Fruit fly (Drosophila melanogaster) whole organism, wandering third instar larva: Measurements from ENCODE around the gene CG2182.

ENCODE experiments used
- Abd-B ChIP-seq: fragments of >200 bp; optimal IDR thresholded peaks from 2 replicates; lab custom pipeline; 2017; ENCODE audit warnings: missing biosample characterization, missing genetic modification characterization
- CG32264 ChIP-seq: fragments of 200-800 bp; sonication (Bioruptor generic); optimal IDR thresholded peaks from 2 replicates; lab custom pipeline; 2016; ENCODE audit warnings: missing biosample characterization, missing genetic modification characterization
- CG9705 ChIP-seq: fragments of 200-800 bp; sonication (Bioruptor generic); optimal IDR thresholded peaks from 2 replicates; lab custom pipeline; 2018; ENCODE audit warnings: missing biosample characterization, mild to moderate bottlenecking, missing genetic modification characterization
- CrebA ChIP-seq: fragments of 200-800 bp; sonication (Bioruptor generic); optimal IDR thresholded peaks from 2 replicates; lab custom pipeline; 2016; ENCODE audit warnings: missing biosample characterization, mild to moderate bottlenecking, missing genetic modification characterization, borderline replicate concordance
- Dfd ChIP-seq: fragments of >200 bp; optimal IDR thresholded peaks from 2 replicates; lab custom pipeline; 2017; ENCODE audit warnings: missing biosample characterization, missing genetic modification characterization
- Dif ChIP-seq: fragments of 200-275, 200-300 bp; sonication (Bioruptor generic); optimal IDR thresholded peaks from 2 replicates; lab custom pipeline; 2018; ENCODE audit warnings: missing biosample characterization, missing genetic modification characterization; ENCODE audit not compliant: partially characterized antibody
- GATAd ChIP-seq: sonication (Bioruptor generic); optimal IDR thresholded peaks from 2 replicates; lab custom pipeline; 2016; ENCODE audit warnings: missing biosample characterization, missing genetic modification characterization
- Hr78 ChIP-seq: fragments of >200 bp; optimal IDR thresholded peaks from 2 replicates; lab custom pipeline; 2017; ENCODE audit warnings: missing biosample characterization, missing genetic modification characterization
- Hr83 ChIP-seq: fragments of 200-300 bp; sonication (Bioruptor generic); optimal IDR thresholded peaks from 2 replicates; lab custom pipeline; 2016; ENCODE audit warnings: missing biosample characterization, mild to moderate bottlenecking, missing genetic modification characterization, moderate library complexity; ENCODE audit not compliant: poor library complexity, severe bottlenecking
- Jra ChIP-seq: sonication (Bioruptor generic); optimal IDR thresholded peaks from 2 replicates; lab custom pipeline; 2016; ENCODE audit warnings: missing biosample characterization, missing genetic modification characterization
- Myc ChIP-seq: fragments of >200 bp; optimal IDR thresholded peaks from 2 replicates; lab custom pipeline; 2017
- OdsH ChIP-seq: fragments of 200-800 bp; sonication (Bioruptor generic); optimal IDR thresholded peaks from 2 replicates; lab custom pipeline; 2016; ENCODE audit warnings: missing biosample characterization, mild to moderate bottlenecking, missing genetic modification characterization
- Rel ChIP-seq, 2 experiments: fragments of 200-800 bp; sonication (Bioruptor generic) in 1 of 2; optimal IDR thresholded peaks; 2 replicates in 1 of 2; 3 replicates in 1 of 2; lab custom pipeline; 2016 to 2019; ENCODE audit warnings: mild to moderate bottlenecking in 2 of 2, missing biosample characterization in 2 of 2, missing genetic modification characterization in 2 of 2, moderate library complexity in 1 of 2
- Sp1 ChIP-seq: fragments of 200-800 bp; sonication (Bioruptor generic); optimal IDR thresholded peaks from 3 replicates; lab custom pipeline; 2019; ENCODE audit warnings: missing biosample characterization, mild to moderate bottlenecking, missing genetic modification characterization, moderate library complexity
- Vsx2 ChIP-seq: fragments of 200-300, 225-300 bp; sonication (Bioruptor generic); optimal IDR thresholded peaks from 2 replicates; lab custom pipeline; 2018; ENCODE audit warnings: missing biosample characterization, missing genetic modification characterization; ENCODE audit not compliant: partially characterized antibody
- br ChIP-seq: fragments of 200-800 bp; sonication (Bioruptor generic); optimal IDR thresholded peaks from 2 replicates; lab custom pipeline; 2016; ENCODE audit warnings: missing biosample characterization, missing genetic modification characterization
- brk ChIP-seq: fragments of 200-800 bp; sonication (Bioruptor generic); optimal IDR thresholded peaks from 2 replicates; lab custom pipeline; 2016; ENCODE audit warnings: missing biosample characterization, mild to moderate bottlenecking, missing genetic modification characterization
- dl ChIP-seq, 2 experiments: fragments of 175-275, 200-275 bp in 1 of 2; fragments of 200-275 bp in 1 of 2; sonication (Bioruptor generic); optimal IDR thresholded peaks; lab custom pipeline; 2018; ENCODE audit warnings: mild to moderate bottlenecking in 2 of 2, missing biosample characterization in 2 of 2, missing genetic modification characterization in 2 of 2, moderate library complexity in 2 of 2; ENCODE audit not compliant: partially characterized antibody in 2 of 2, insufficient read depth in 1 of 2
- dmrt93B ChIP-seq: fragments of 200-800 bp; sonication (Bioruptor generic); optimal IDR thresholded peaks from 2 replicates; lab custom pipeline; 2018; ENCODE audit warnings: missing biosample characterization, mild to moderate bottlenecking, missing genetic modification characterization
- dsf ChIP-seq: sonication (Bioruptor generic); optimal IDR thresholded peaks from 2 replicates; lab custom pipeline; 2016; ENCODE audit warnings: missing biosample characterization, missing genetic modification characterization, borderline replicate concordance
- foxo ChIP-seq, 2 experiments: fragments of 200-800 bp; sonication (Bioruptor generic); optimal IDR thresholded peaks; 2 replicates in 1 of 2; 3 replicates in 1 of 2; lab custom pipeline; 2016 to 2017; ENCODE audit warnings: missing biosample characterization in 2 of 2, missing genetic modification characterization in 2 of 2
- fru ChIP-seq: fragments of 200-800 bp; sonication (Bioruptor generic); optimal IDR thresholded peaks from 3 replicates; lab custom pipeline; 2016; ENCODE audit warnings: missing biosample characterization, mild to moderate bottlenecking, missing genetic modification characterization
- h ChIP-seq: fragments of 200-800 bp; sonication (Bioruptor generic); optimal IDR thresholded peaks from 3 replicates; lab custom pipeline; 2016; ENCODE audit warnings: missing biosample characterization, mild to moderate bottlenecking, missing genetic modification characterization
- jim ChIP-seq: fragments of 175-275, 200-325 bp; sonication (Bioruptor generic); optimal IDR thresholded peaks from 2 replicates; lab custom pipeline; 2016; ENCODE audit warnings: missing biosample characterization, mild to moderate bottlenecking, missing genetic modification characterization
- lola ChIP-seq: fragments of >200 bp; optimal IDR thresholded peaks from 2 replicates; lab custom pipeline; 2017; ENCODE audit warnings: missing biosample characterization, missing genetic modification characterization
- pan ChIP-seq: fragments of >200 bp; optimal IDR thresholded peaks from 2 replicates; lab custom pipeline; 2017
- psq ChIP-seq: fragments of 200-800 bp; sonication (Bioruptor generic); optimal IDR thresholded peaks from 3 replicates; lab custom pipeline; 2017; ENCODE audit warnings: missing biosample characterization, mild to moderate bottlenecking, missing genetic modification characterization, moderate library complexity
- sage ChIP-seq: fragments of 200-800 bp; sonication (Bioruptor generic); optimal IDR thresholded peaks from 2 replicates; lab custom pipeline; 2016; ENCODE audit warnings: missing biosample characterization, mild to moderate bottlenecking, missing genetic modification characterization
- sv ChIP-seq: fragments of 200-800 bp; sonication (Bioruptor generic); optimal IDR thresholded peaks from 3 replicates; lab custom pipeline; 2016; ENCODE audit warnings: missing biosample characterization, missing genetic modification characterization
- tai ChIP-seq: sonication (Bioruptor generic); optimal IDR thresholded peaks from 2 replicates; lab custom pipeline; 2016; ENCODE audit warnings: missing biosample characterization, missing genetic modification characterization
- usp ChIP-seq: fragments of >200 bp; optimal IDR thresholded peaks from 2 replicates; lab custom pipeline; 2017; ENCODE audit warnings: missing biosample characterization, missing genetic modification characterization

Gene CG2182

dm6 chr3R:5682921-5683748 is 23.4 kb upstream of the CG2182 start:
- TF ChIP-seq sv (GFP tag; lab: Kevin White, UChicago) (peak; percentile 22), Abd-B (GFP tag; lab: Kevin White, UChicago) (no peak), jim (GFP tag; lab: Kevin White, UChicago) (no peak), brk (GFP tag; lab: Kevin White, UChicago) (no peak)

- TF ChIP-seq sv (GFP tag; lab: Kevin White, UChicago): no peak
- no peak for TF ChIP-seq dsf (GFP tag; lab: Kevin White, UChicago)
These were observed 22.5 kb upstream of the CG2182 start for dm6 chr3R:5682238-5682637.

- TF ChIP-seq psq (GFP tag; lab: Kevin White, UChicago) (peak; percentile 19), dmrt93B (GFP tag; lab: Kevin White, UChicago) (no peak), Sp1 (GFP tag; lab: Kevin White, UChicago) (no peak), Rel (GFP tag; optimal IDR thresholded peaks at IDR 0.05; lab: Kevin White, UChicago) (no peak), Rel (tag; optimal IDR thresholded peaks at IDR 0.05; lab: Kevin White, UChicago) (peak; percentile 25), Dif (GFP tag; lab: Kevin White, UChicago) (no peak), jim (GFP tag; lab: Kevin White, UChicago) (peak; percentile 15), Hr83 (peak; percentile 70), CG32264 (GFP tag; lab: Kevin White, UChicago) (no peak), fru (GFP tag; lab: Kevin White, UChicago) (peak; percentile 41), brk (GFP tag; lab: Kevin White, UChicago) (no peak), Jra (GFP tag; lab: Kevin White, UChicago) (no peak), sage (GFP tag; lab: Kevin White, UChicago) (peak; percentile 2), h (GFP tag; lab: Kevin White, UChicago) (peak; percentile 65), dl (GFP tag; optimal IDR thresholded peaks at IDR 0.05; lab: Kevin White, UChicago; ENCODE audit: insufficient read depth in 1 of 2, partially characterized antibody in 2 of 2) (no peak), OdsH (GFP tag; lab: Kevin White, UChicago) (peak; percentile 23), pan (lab: Kevin White, UChicago) (no peak)
These were observed 13.0 kb upstream of the CG2182 start for dm6 chr3R:5672658-5673217.

dm6 chr3R:5671795-5672657 is 12.3 kb upstream of the CG2182 start:
- TF ChIP-seq dl (GFP tag; optimal IDR thresholded peaks at IDR 0.05; lab: Kevin White, UChicago; ENCODE audit: insufficient read depth in 1 of 2, partially characterized antibody in 2 of 2) (peak; percentile 42 to 56), usp (no peak), Dif (GFP tag; lab: Kevin White, UChicago) (peak; percentile 76), Rel (GFP tag; optimal IDR thresholded peaks at IDR 0.05; lab: Kevin White, UChicago) (no peak), Rel (tag; optimal IDR thresholded peaks at IDR 0.05; lab: Kevin White, UChicago) (peak; percentile 46), Myc (lab: Kevin White, UChicago) (peak; percentile 79)
- TF ChIP-seq, all 38 proteins: peak for 4

- TF ChIP-seq Abd-B (GFP tag; lab: Kevin White, UChicago): no peak
- TF ChIP-seq Hr83: peak; percentile 40
- TF ChIP-seq, all 38 proteins: peak for 1
These were observed 11.6 kb upstream of the CG2182 start for dm6 chr3R:5671265-5671663.

- TF ChIP-seq OdsH (GFP tag; lab: Kevin White, UChicago) (no peak), lola (GFP tag; lab: Kevin White, UChicago) (no peak), dl (GFP tag; optimal IDR thresholded peaks at IDR 0.05; lab: Kevin White, UChicago; ENCODE audit: insufficient read depth in 1 of 2, partially characterized antibody in 2 of 2) (no peak), psq (GFP tag; lab: Kevin White, UChicago) (peak; percentile 85), br (no peak), CrebA (GFP tag; lab: Kevin White, UChicago) (no peak), Hr78 (no peak), sage (GFP tag; lab: Kevin White, UChicago) (no peak), brk (GFP tag; lab: Kevin White, UChicago) (peak; percentile 12), tai (GFP tag; lab: Kevin White, UChicago) (no peak), Rel (GFP tag; optimal IDR thresholded peaks at IDR 0.05; lab: Kevin White, UChicago) (no peak), Rel (tag; optimal IDR thresholded peaks at IDR 0.05; lab: Kevin White, UChicago) (no peak), Vsx2 (GFP tag; lab: Kevin White, UChicago) (no peak), Dfd (GFP tag; lab: Kevin White, UChicago) (no peak), foxo (GFP tag; optimal IDR thresholded peaks at IDR 0.05; lab: Kevin White, UChicago) (peak in 1 of 2 experiments; percentile 8), CG9705 (no peak), Sp1 (GFP tag; lab: Kevin White, UChicago) (no peak), dmrt93B (GFP tag; lab: Kevin White, UChicago) (no peak), dsf (GFP tag; lab: Kevin White, UChicago) (no peak), GATAd (GFP tag; lab: Kevin White, UChicago) (no peak), usp (no peak)
These were observed 11.1 kb upstream of the CG2182 start for dm6 chr3R:5670660-5671264.
